Fruit fly (Drosophila melanogaster) whole organism: ENCODE results near the gene EloB.

Experiments used
- CG8478 ChIP-seq: fragments of >200 bp; optimal IDR thresholded peaks from 2 replicates; lab custom pipeline; 2018; ENCODE audit warnings: inconsistent platforms
- Dll ChIP-seq: fragments of >200 bp; optimal IDR thresholded peaks from 2 replicates; lab custom pipeline; 2017
- EcR ChIP-seq, 2 experiments: fragments of >200 bp; optimal IDR thresholded peaks; 2 replicates each; lab custom pipeline; 2017; ENCODE audit warnings: missing biosample characterization in 2 of 2, missing genetic modification characterization in 2 of 2, missing genetic modification reagents in 2 of 2
- pan ChIP-seq: fragments of >200 bp; optimal IDR thresholded peaks from 2 replicates; lab custom pipeline; 2017
- psq ChIP-seq: fragments of >200 bp; optimal IDR thresholded peaks from 2 replicates; lab custom pipeline; 2017
- usp ChIP-seq: fragments of >200 bp; optimal IDR thresholded peaks from 2 replicates; lab custom pipeline; 2017; ENCODE audit warnings: missing biosample characterization, missing genetic modification characterization, mixed read lengths

Gene EloB

dm6 chr3R:20602599-20602998 is 22.9 kb upstream of the EloB start:
- TF ChIP-seq CG8478 (no peak), EcR (GFP tag; optimal IDR thresholded peaks at IDR 0.05; lab: Kevin White, UChicago) (no peak), usp (GFP tag; lab: Kevin White, UChicago) (no peak), pan (lab: Kevin White, UChicago) (no peak)

DNA sequence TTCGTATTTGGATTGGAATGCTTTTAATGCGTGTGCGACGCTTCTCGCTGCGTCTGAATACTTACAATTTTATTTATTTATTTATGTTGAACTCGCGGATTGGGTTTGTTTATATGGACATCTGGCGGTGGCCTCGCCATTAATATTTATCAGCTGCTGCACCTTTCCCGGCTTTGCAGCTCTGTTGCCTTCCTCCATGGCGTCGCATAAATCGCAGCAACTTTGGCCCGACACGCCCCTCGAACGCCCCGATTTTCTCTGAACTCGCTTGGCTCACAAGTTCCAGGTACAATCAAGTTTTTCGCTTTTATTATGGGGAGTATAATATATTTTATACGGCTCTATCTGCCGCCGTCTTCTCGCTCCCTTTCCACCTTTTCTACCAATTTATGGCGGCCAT is 20.5 kb upstream of the EloB start:
- TF ChIP-seq Dll (lab: Kevin White, UChicago) (no peak), EcR (GFP tag; optimal IDR thresholded peaks at IDR 0.05; lab: Kevin White, UChicago) (no peak), CG8478 (no peak), psq (lab: Kevin White, UChicago) (no peak), pan (lab: Kevin White, UChicago) (no peak), usp (GFP tag; lab: Kevin White, UChicago) (no peak)

DNA sequence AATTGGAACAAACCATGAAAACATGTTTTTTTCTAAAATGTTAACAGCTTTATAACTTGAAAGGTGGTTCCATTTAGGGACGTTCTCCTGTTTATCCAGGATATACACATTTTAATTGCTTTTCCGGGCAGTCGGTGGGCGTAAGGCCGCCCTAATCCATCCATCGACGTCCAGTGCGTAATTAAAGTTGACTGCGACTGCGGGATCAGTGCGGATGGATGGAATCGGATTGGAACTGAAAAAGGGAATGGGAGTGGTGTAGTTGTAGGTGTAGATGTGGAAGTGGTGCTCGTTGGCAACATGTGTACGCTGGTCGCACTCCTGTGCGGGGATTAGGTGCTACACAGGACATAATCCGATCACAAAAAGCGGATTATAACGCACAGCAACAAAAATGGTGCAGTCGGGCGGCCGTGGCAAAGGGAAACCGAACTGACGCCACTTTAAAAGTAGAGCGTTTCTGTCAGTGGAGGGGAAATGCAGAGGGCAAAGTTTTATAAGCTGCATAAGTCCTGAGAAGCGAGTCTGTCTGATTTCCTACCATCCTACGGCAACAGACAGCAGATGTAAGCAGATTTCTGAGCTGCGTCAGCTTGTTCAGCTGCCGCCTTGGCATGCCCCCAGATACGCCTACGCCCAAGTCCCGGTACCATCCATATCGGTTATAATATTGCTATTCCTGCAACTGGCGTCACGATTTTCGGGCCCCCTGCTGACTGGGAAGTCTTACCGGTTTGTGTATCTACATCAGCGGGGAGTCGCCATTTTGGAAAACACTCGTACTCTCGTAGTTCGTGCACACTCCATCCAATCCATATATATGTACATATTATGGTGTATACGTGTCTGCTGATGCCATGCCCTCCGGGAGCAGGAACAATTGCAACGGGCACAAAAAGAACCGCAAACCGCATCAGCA is 18.0 kb upstream of the EloB start:
- TF ChIP-seq pan (lab: Kevin White, UChicago) (no peak), CG8478 (no peak), EcR (GFP tag; optimal IDR thresholded peaks at IDR 0.05; lab: Kevin White, UChicago) (no peak), psq (lab: Kevin White, UChicago) (no peak), Dll (lab: Kevin White, UChicago) (no peak), usp (GFP tag; lab: Kevin White, UChicago) (no peak)

DNA sequence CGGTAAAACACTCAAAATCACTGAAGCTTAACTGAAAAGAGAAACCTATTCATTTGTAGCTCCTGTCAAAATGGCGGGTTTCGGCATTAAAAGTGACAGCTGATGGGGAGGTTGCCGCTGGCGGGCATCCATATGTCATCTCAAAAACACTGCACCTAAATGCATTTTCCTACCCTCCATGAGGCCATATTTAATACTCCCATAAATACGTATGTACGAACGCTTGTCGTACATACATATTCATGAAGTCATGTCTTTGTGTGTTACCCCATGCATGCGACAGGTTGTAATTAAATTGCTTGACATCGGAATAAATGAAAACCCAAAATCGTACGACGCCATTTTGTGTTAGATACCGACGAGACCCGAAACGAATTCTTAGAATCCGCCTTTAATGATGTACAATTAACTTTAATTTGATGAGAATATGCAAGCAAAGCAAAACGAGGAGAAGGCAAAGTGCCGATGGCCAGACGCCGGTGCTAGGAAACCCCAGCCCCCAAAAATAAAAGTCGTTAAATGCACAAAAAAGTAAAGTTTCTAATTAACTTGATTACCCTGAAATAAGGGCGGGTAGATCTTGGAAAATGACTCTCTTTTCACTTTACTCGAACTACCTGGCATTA is 16.8 kb upstream of the EloB start:
- TF ChIP-seq pan (lab: Kevin White, UChicago) (no peak), psq (lab: Kevin White, UChicago) (no peak), CG8478 (no peak), usp (GFP tag; lab: Kevin White, UChicago) (no peak), Dll (lab: Kevin White, UChicago) (no peak), EcR (GFP tag; optimal IDR thresholded peaks at IDR 0.05; lab: Kevin White, UChicago) (no peak)

dm6 chr3R:20595901-20596300 is 16.3 kb upstream of the EloB start:
- TF ChIP-seq Dll (lab: Kevin White, UChicago) (no peak), usp (GFP tag; lab: Kevin White, UChicago) (no peak), pan (lab: Kevin White, UChicago) (no peak), psq (lab: Kevin White, UChicago) (no peak), EcR (GFP tag; optimal IDR thresholded peaks at IDR 0.05; lab: Kevin White, UChicago) (no peak), CG8478 (no peak)

DNA sequence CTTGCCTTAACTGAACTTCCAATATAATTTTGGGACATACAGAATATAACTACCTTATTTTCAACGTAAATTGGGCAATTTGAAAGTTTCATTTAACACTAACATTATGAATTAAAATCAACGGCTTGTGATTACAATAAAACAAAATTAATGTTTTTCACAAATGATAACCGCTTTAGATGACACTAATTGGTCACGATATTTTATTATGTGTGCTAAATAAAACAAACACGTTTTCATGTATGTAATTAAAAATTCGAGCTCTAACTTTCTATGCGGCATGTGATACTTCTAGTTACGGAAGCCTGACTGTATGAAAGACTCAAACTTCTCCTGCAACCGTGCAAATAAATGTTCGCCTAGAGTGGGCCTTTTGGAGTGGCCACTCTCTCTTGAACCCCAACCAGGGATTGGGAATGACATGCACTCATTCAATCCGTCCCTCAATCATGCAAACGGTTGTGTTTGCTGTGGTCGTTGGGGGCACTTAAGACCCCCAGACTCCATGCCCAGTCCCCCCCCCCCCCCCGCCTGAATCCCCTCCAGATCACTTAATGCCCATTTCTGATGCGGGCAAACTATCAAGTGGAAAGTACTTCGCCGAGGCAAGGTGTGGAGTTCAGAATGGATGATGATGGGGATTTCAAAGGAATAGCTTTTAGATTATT is 15.6 kb upstream of the EloB start:
- no peak for TF ChIP-seq psq (lab: Kevin White, UChicago)
- TF ChIP-seq CG8478, result no peak
- no peak for TF ChIP-seq usp (GFP tag; lab: Kevin White, UChicago)
- no peak for TF ChIP-seq Dll (lab: Kevin White, UChicago)
- no peak for TF ChIP-seq EcR (GFP tag; optimal IDR thresholded peaks at IDR 0.05; lab: Kevin White, UChicago)
- no peak for TF ChIP-seq pan (lab: Kevin White, UChicago)

DNA sequence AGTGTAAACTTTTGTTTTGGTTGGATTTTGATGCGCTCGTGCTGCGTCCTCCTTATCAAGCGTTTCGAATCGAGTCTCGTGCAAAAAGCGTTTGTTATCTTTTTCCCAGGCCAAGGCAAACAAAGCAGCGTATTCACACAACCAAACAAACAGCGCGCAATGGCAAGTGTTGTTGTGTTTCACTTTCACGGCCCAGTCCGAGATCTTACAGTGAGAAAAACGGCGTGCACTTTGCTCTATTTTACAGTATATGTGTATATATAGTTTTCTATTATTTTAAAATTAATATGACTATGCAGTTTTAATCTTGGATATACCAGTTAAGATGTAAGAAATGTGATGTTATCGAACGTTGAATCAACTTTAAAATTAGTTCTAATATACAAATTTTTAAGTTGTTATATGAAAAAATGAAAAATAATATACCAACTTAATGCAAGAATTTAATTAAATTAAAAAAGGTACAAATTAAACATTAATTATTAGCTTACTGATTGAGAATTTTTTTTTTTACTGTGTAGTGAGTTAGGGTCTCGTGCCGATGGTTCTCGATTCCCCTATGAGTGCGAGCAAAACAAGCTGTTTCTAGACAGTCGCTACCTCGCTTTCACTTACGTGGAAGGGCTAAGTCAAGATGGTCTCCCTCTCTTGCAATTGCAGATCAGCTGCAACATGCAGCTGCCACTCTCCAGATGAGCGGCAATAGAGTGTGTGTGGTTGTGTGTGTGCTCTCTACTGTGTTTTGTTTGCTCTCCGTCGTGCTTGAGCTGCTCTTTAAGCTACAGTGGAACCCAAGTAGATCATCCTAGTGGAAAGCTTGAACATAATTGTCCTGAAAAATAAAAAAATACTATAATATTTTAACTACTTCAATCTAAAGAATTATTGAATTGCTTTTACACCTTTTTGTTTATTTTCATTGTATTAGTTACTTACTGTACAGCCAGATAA is 14.8 kb upstream of the EloB start:
- TF ChIP-seq Dll (lab: Kevin White, UChicago), result no peak
- no peak for TF ChIP-seq EcR (GFP tag; optimal IDR thresholded peaks at IDR 0.05; lab: Kevin White, UChicago)
- TF ChIP-seq psq (lab: Kevin White, UChicago), result no peak
- no peak for TF ChIP-seq CG8478
- TF ChIP-seq pan (lab: Kevin White, UChicago), result no peak
- no peak for TF ChIP-seq usp (GFP tag; lab: Kevin White, UChicago)

DNA sequence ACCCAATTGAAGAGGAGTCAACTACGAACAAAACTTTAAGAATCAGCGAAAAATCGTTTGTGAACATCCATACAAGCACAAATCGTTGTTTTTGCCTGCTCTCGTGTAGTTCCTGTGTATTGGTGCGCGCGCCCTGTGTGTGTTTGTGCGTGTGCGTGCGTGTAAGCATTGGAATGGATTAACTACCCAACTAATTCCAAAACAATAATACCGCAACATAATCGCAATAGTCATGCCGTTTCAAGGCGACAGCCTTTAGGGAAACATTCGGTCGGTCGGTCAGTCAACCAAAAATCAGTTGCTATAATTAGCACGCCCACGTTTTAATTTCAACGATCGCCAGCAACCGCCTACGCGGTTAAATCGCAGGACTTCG is 13.8 kb upstream of the EloB start:
- no peak for TF ChIP-seq usp (GFP tag; lab: Kevin White, UChicago)
- TF ChIP-seq Dll (lab: Kevin White, UChicago), result no peak
- TF ChIP-seq psq (lab: Kevin White, UChicago), result no peak
- TF ChIP-seq CG8478, result no peak
- no peak for TF ChIP-seq pan (lab: Kevin White, UChicago)
- no peak for TF ChIP-seq EcR (GFP tag; optimal IDR thresholded peaks at IDR 0.05; lab: Kevin White, UChicago)

- no peak for TF ChIP-seq psq (lab: Kevin White, UChicago)
- no peak for TF ChIP-seq Dll (lab: Kevin White, UChicago)
- TF ChIP-seq CG8478, result no peak
- TF ChIP-seq usp (GFP tag; lab: Kevin White, UChicago), result no peak
- TF ChIP-seq pan (lab: Kevin White, UChicago), result no peak
- TF ChIP-seq EcR (GFP tag; optimal IDR thresholded peaks at IDR 0.05; lab: Kevin White, UChicago), result no peak
Measured at dm6 chr3R:20592517-20593462, 13.1 kb upstream of the EloB start, which contains the start of the genes Pus1 and bon. Gene Pus1 (minus strand): TSS chr3R:20592671. Gene bon (plus strand): TSS chr3R:20593139.
